Fruit fly (Drosophila melanogaster) whole organism, embryonic: ENCODE measurements around the gene Tusp.
A peak's percentile ranks its signal among the peaks of the same experiment; 100 is the strongest.

ENCODE experiments used
- Awh ChIP-seq: fragments of 200-800 bp; sonication (Bioruptor generic); IDR thresholded peaks from 2 replicates; pipeline ENCODE4, ENCODE4 v1.3.6; 2022; ENCODE audit warnings: missing biosample characterization, missing genetic modification characterization
- B-H2 ChIP-seq: fragments of 200-800 bp; sonication (Bioruptor generic); optimal IDR thresholded peaks from 2 replicates; lab custom pipeline; 2018; ENCODE audit warnings: missing biosample characterization, mild to moderate bottlenecking, missing genetic modification characterization
- CG10209 ChIP-seq: fragments of 200-800 bp; sonication (Bioruptor generic); optimal IDR thresholded peaks from 3 replicates; lab custom pipeline; 2017; ENCODE audit warnings: missing biosample characterization, mild to moderate bottlenecking, missing genetic modification characterization, missing genetic modification reagents
- CG10274 ChIP-seq: fragments of 200-800 bp; sonication (Bioruptor generic); optimal IDR thresholded peaks from 3 replicates; lab custom pipeline; 2017; ENCODE audit warnings: missing biosample characterization, mild to moderate bottlenecking, missing genetic modification characterization
- CG10543 ChIP-seq: fragments of 200-800 bp; sonication (Bioruptor generic); optimal IDR thresholded peaks from 3 replicates; lab custom pipeline; 2017; ENCODE audit warnings: missing biosample characterization, mild to moderate bottlenecking, missing genetic modification characterization, moderate library complexity
- CG11093 ChIP-seq: fragments of 200-800 bp; sonication (Bioruptor generic); IDR thresholded peaks from 3 replicates; pipeline ENCODE4 v1.3.6; 2022; ENCODE audit warnings: missing biosample characterization, missing genetic modification characterization
- CG12104 ChIP-seq: fragments of 200-800 bp; sonication (Bioruptor generic); optimal IDR thresholded peaks from 3 replicates; lab custom pipeline; 2016; ENCODE audit warnings: missing biosample characterization, missing genetic modification characterization
- CG12391 ChIP-seq: fragments of 200-800 bp; sonication (Bioruptor generic); optimal IDR thresholded peaks from 3 replicates; lab custom pipeline; 2018; ENCODE audit warnings: missing biosample characterization, mild to moderate bottlenecking, missing genetic modification characterization, moderate library complexity
- CG12769 ChIP-seq: fragments of 200-800 bp; sonication (Bioruptor generic); optimal IDR thresholded peaks from 2 replicates; lab custom pipeline; 2019; ENCODE audit warnings: missing biosample characterization, mild to moderate bottlenecking, missing genetic modification characterization, moderate library complexity
- CG13424 ChIP-seq: fragments of 200-800 bp; sonication (Bioruptor generic); optimal IDR thresholded peaks from 2 replicates; lab custom pipeline; 2019; ENCODE audit warnings: missing biosample characterization, mild to moderate bottlenecking, missing genetic modification characterization, moderate library complexity
- CG15073 ChIP-seq: fragments of 200-800 bp; sonication (Bioruptor generic); optimal IDR thresholded peaks from 2 replicates; lab custom pipeline; 2016; ENCODE audit warnings: missing biosample characterization, missing genetic modification characterization
- CG15479 ChIP-seq: fragments of 200-800 bp; sonication (Bioruptor generic); optimal IDR thresholded peaks from 3 replicates; lab custom pipeline; 2019; ENCODE audit warnings: missing biosample characterization, mild to moderate bottlenecking, missing genetic modification characterization, moderate library complexity
- CG16815 ChIP-seq: fragments of 200-800 bp; sonication (Bioruptor generic); optimal IDR thresholded peaks from 3 replicates; lab custom pipeline; 2017; ENCODE audit warnings: missing biosample characterization, mild to moderate bottlenecking, missing genetic modification characterization
- CG17568 ChIP-seq: fragments of 200-800 bp; sonication (Bioruptor generic); optimal IDR thresholded peaks from 2 replicates; lab custom pipeline; 2018; ENCODE audit warnings: missing biosample characterization, mild to moderate bottlenecking, missing genetic modification characterization, moderate library complexity
- CG17612 ChIP-seq: fragments of 200-800 bp; sonication (Bioruptor generic); IDR thresholded peaks from 2 replicates; pipeline ENCODE4 v1.3.6; 2022; ENCODE audit warnings: missing biosample characterization, missing genetic modification characterization
- CG17802 ChIP-seq: fragments of 200-800 bp; sonication (Bioruptor generic); optimal IDR thresholded peaks from 2 replicates; lab custom pipeline; 2018; ENCODE audit warnings: missing biosample characterization, mild to moderate bottlenecking, missing genetic modification characterization, moderate library complexity
- CG18599 ChIP-seq: fragments of 200-800 bp; sonication (Bioruptor generic); optimal IDR thresholded peaks from 3 replicates; lab custom pipeline; 2017; ENCODE audit warnings: missing biosample characterization, missing genetic modification characterization, mild to moderate bottlenecking, moderate library complexity, missing genetic modification reagents
- CG2712 ChIP-seq: fragments of 200-800 bp; optimal IDR thresholded peaks from 3 replicates; lab custom pipeline; 2019; ENCODE audit warnings: missing biosample characterization, mild to moderate bottlenecking, missing genetic modification characterization, moderate library complexity
- CG3281 ChIP-seq: fragments of 200-800 bp; sonication (Bioruptor generic); optimal IDR thresholded peaks from 3 replicates; lab custom pipeline; 2017; ENCODE audit warnings: missing biosample characterization, mild to moderate bottlenecking, missing genetic modification characterization
- CG4404 ChIP-seq: fragments of 200-800 bp; sonication (Bioruptor generic); IDR thresholded peaks from 2 replicates; pipeline ENCODE4 v1.3.6; 2022; ENCODE audit warnings: missing biosample characterization, missing genetic modification characterization
- CG6175 ChIP-seq: fragments of 200-800 bp; sonication (Bioruptor generic); IDR thresholded peaks from 3 replicates; pipeline ENCODE4 v1.3.6; 2022; ENCODE audit warnings: missing biosample characterization, missing genetic modification characterization
- CG6689 ChIP-seq: fragments of 200-800 bp; sonication (Bioruptor generic); IDR thresholded peaks from 2 replicates; pipeline ENCODE4 v1.3.6; 2022; ENCODE audit warnings: missing biosample characterization, missing genetic modification characterization
- CG7928 ChIP-seq: fragments of 200-800 bp; sonication (Bioruptor generic); optimal IDR thresholded peaks from 2 replicates; lab custom pipeline; 2017; ENCODE audit warnings: missing biosample characterization, mild to moderate bottlenecking, missing genetic modification characterization
- CG8281 ChIP-seq: fragments of 200-800 bp; sonication (Bioruptor generic); optimal IDR thresholded peaks from 2 replicates; lab custom pipeline; 2018; ENCODE audit warnings: missing biosample characterization, mild to moderate bottlenecking, missing genetic modification characterization, moderate library complexity
- CG9437 ChIP-seq: fragments of 200-800 bp; sonication (Bioruptor generic); optimal IDR thresholded peaks from 2 replicates; lab custom pipeline; 2018; ENCODE audit warnings: missing biosample characterization, mild to moderate bottlenecking, missing genetic modification characterization
- CG9609 ChIP-seq: fragments of 200-800 bp; sonication (Bioruptor generic); optimal IDR thresholded peaks from 3 replicates; lab custom pipeline; 2016; ENCODE audit warnings: missing biosample characterization, missing genetic modification characterization
- CoRest ChIP-seq: fragments of 200-800 bp; sonication (Bioruptor generic); optimal IDR thresholded peaks from 3 replicates; lab custom pipeline; 2018; ENCODE audit warnings: missing biosample characterization, mild to moderate bottlenecking, missing genetic modification characterization, moderate library complexity
- Dek ChIP-seq: fragments of 200-800 bp; sonication (Bioruptor generic); optimal IDR thresholded peaks from 3 replicates; lab custom pipeline; 2019; ENCODE audit warnings: missing biosample characterization, mild to moderate bottlenecking, missing genetic modification characterization, moderate library complexity
- Fer3 ChIP-seq: fragments of 200-800 bp; sonication (Bioruptor generic); optimal IDR thresholded peaks from 2 replicates; lab custom pipeline; 2018; ENCODE audit warnings: missing biosample characterization, mild to moderate bottlenecking, missing genetic modification characterization, moderate library complexity
- H2.0 ChIP-seq: fragments of 200-800 bp; sonication (Bioruptor generic); IDR thresholded peaks from 2 replicates; pipeline ENCODE4 v1.3.6; 2022; ENCODE audit warnings: missing biosample characterization, missing genetic modification characterization
- HHEX ChIP-seq: fragments of 200-800 bp; sonication (Bioruptor generic); optimal IDR thresholded peaks from 3 replicates; lab custom pipeline; 2017; ENCODE audit warnings: missing biosample characterization, mild to moderate bottlenecking, missing genetic modification characterization, missing genetic modification reagents
- HLHmδ ChIP-seq: fragments of 200-800 bp; sonication (Bioruptor generic); optimal IDR thresholded peaks from 2 replicates; lab custom pipeline; 2018; ENCODE audit warnings: missing biosample characterization, mild to moderate bottlenecking, missing genetic modification characterization, moderate library complexity
- MESR4 ChIP-seq: fragments of 200-800 bp; sonication (Bioruptor generic); optimal IDR thresholded peaks from 2 replicates; lab custom pipeline; 2018; ENCODE audit warnings: missing biosample characterization, mild to moderate bottlenecking, missing genetic modification characterization, moderate library complexity
- MTF-1 ChIP-seq: fragments of 200-800 bp; sonication (Bioruptor generic); optimal IDR thresholded peaks from 2 replicates; lab custom pipeline; 2018; ENCODE audit warnings: missing biosample characterization, mild to moderate bottlenecking, missing genetic modification characterization, borderline replicate concordance
- NC2α ChIP-seq: fragments of 200-800 bp; sonication (Bioruptor generic); optimal IDR thresholded peaks from 2 replicates; lab custom pipeline; 2016; ENCODE audit warnings: missing biosample characterization, missing genetic modification characterization
- Taf1 ChIP-seq: fragments of 200-800 bp; sonication (Bioruptor generic); IDR thresholded peaks from 2 replicates; pipeline ENCODE4 v1.3.6; 2022; ENCODE audit warnings: missing biosample characterization, missing genetic modification characterization
- ara ChIP-seq: fragments of 200-800 bp; sonication (Bioruptor generic); IDR thresholded peaks from 2 replicates; pipeline ENCODE4 v1.3.6; 2022; ENCODE audit warnings: missing biosample characterization, missing genetic modification characterization
- dm ChIP-seq: fragments of 200-800 bp; sonication (Bioruptor generic); optimal IDR thresholded peaks from 3 replicates; lab custom pipeline; 2016; ENCODE audit warnings: missing biosample characterization, missing genetic modification characterization
- grau ChIP-seq: fragments of 200-800 bp; optimal IDR thresholded peaks from 3 replicates; lab custom pipeline; 2019; ENCODE audit warnings: missing biosample characterization, mild to moderate bottlenecking, missing genetic modification characterization, moderate library complexity
- gsb-n ChIP-seq: fragments of 200-800 bp; sonication (Bioruptor generic); optimal IDR thresholded peaks from 3 replicates; lab custom pipeline; 2018; ENCODE audit warnings: missing biosample characterization, mild to moderate bottlenecking, missing genetic modification characterization
- insv ChIP-seq, 2 experiments: fragments of 200-800 bp; sonication (Bioruptor generic); optimal IDR thresholded peaks; 3 replicates each; lab custom pipeline; 2016 to 2018; ENCODE audit warnings: missing biosample characterization in 2 of 2, missing genetic modification characterization in 2 of 2
- kay ChIP-seq: fragments of 200-800 bp; sonication (Bioruptor generic); optimal IDR thresholded peaks from 2 replicates; lab custom pipeline; 2016; ENCODE audit warnings: missing biosample characterization, missing genetic modification characterization
- maf-S ChIP-seq: fragments of 200-800 bp; sonication (Bioruptor generic); optimal IDR thresholded peaks from 2 replicates; lab custom pipeline; 2016; ENCODE audit warnings: missing biosample characterization, missing genetic modification characterization
- onecut ChIP-seq: fragments of 200-800 bp; sonication (Bioruptor generic); IDR thresholded peaks from 2 replicates; pipeline ENCODE4 v1.3.6; 2022; ENCODE audit warnings: missing biosample characterization, missing genetic modification characterization
- p53 ChIP-seq: fragments of 200-800 bp; sonication (Bioruptor generic); optimal IDR thresholded peaks from 2 replicates; lab custom pipeline; 2016; ENCODE audit warnings: missing biosample characterization, missing genetic modification characterization
- pho ChIP-seq: fragments of 200-800 bp; sonication (Bioruptor generic); optimal IDR thresholded peaks from 2 replicates; lab custom pipeline; 2016; ENCODE audit warnings: missing biosample characterization, missing genetic modification characterization
- sens ChIP-seq: fragments of 200-800 bp; sonication (Bioruptor generic); peaks from one replicate; lab custom pipeline; 2016; ENCODE audit warnings: missing biosample characterization, missing genetic modification characterization
- sob ChIP-seq: fragments of 200-800 bp; sonication (Bioruptor generic); IDR thresholded peaks from 2 replicates; pipeline ENCODE4 v1.3.6; 2022; ENCODE audit warnings: missing biosample characterization, missing genetic modification characterization
- ssp ChIP-seq: fragments of 200-800 bp; sonication (Bioruptor generic); IDR thresholded peaks from 2 replicates; pipeline ENCODE4 v1.3.6; 2022; ENCODE audit warnings: missing biosample characterization, missing genetic modification characterization
- trem ChIP-seq: fragments of 200-800 bp; optimal IDR thresholded peaks from 3 replicates; lab custom pipeline; 2019; ENCODE audit warnings: missing biosample characterization, mild to moderate bottlenecking, missing genetic modification characterization, moderate library complexity

The Tusp gene

DNA sequence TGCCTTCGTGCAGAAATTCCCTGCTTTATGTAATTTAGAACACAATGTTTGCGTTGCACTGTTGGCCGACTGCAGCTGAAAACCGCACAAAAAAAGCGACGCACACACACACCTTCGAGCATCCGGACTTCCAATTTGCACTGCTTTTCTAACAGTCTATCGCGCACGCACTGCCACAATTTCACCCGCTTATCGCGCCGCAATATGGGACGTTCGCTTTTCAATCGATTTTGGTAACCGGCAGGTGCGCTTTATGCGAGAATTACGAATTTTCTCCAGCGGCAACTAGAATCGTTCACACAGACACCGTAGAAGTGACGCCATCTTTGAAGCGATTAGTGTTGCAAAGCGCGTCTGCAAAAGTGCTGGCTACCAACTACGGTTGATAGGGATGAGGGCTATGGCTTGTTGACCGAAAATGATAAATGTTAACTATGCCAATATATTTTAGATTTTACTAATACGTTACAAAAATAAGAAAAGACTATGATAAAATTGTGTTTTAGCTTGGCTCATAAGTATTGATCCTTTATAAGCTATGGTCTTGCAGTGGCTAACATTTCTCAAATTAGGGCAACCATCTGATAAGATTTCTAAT lies 25.7 kb upstream of the Tusp start, which contains the start of gene wdb (continued):
- no peak for TF ChIP-seq sob (GFP tag; lab: Robert Waterston, UW)
- TF ChIP-seq CG10274 (GFP tag; lab: Kevin White, UChicago), result no peak
- TF ChIP-seq HLHmδ (GFP tag; lab: Kevin White, UChicago), result peak; percentile 20
- no peak for TF ChIP-seq CG8281 (tag; lab: Kevin White, UChicago)
- TF ChIP-seq p53 (GFP tag; lab: Kevin White, UChicago), result peak; percentile 30
- no peak for TF ChIP-seq CG17568 (GFP tag; lab: Kevin White, UChicago)
- peak in 1 of 2 experiments; percentile 48 for TF ChIP-seq insv (GFP tag; optimal IDR thresholded peaks at IDR 0.05; lab: Kevin White, UChicago)
- no peak for TF ChIP-seq CG6175 (GFP tag; lab: Robert Waterston, UW)
- peak; percentile 41 for TF ChIP-seq Dek (tag; lab: Kevin White, UChicago)
- no peak for TF ChIP-seq H2.0 (GFP tag; lab: Robert Waterston, UW)
- no peak for TF ChIP-seq CG4404 (GFP tag; lab: Robert Waterston, UW)
- TF ChIP-seq CG18599, result peak; percentile 10
- no peak for TF ChIP-seq CG3281 (GFP tag; lab: Kevin White, UChicago)
- TF ChIP-seq CG16815 (GFP tag; lab: Kevin White, UChicago), result peak; percentile 16
- TF ChIP-seq maf-S (GFP tag; lab: Kevin White, UChicago), result peak; percentile 44
- TF ChIP-seq sens (GFP tag; lab: Kevin White, UChicago), result peak; percentile 81
- peak; percentile 52; the same call in 2 of the 3 replicates for TF ChIP-seq CG11093 (GFP tag; lab: Robert Waterston, UW)
- TF ChIP-seq CG6689, result no peak
- no peak for TF ChIP-seq MTF-1 (GFP tag; lab: Kevin White, UChicago)
- TF ChIP-seq CG12769 (tag; lab: Kevin White, UChicago), result no peak
- TF ChIP-seq CG17802 (tag; lab: Kevin White, UChicago), result peak; percentile 76
- no peak for TF ChIP-seq onecut
- TF ChIP-seq MESR4 (GFP tag; lab: Kevin White, UChicago), result peak; percentile 93
- TF ChIP-seq CG13424 (tag; lab: Kevin White, UChicago), result peak; percentile 31
- no peak for TF ChIP-seq Awh (GFP tag; lab: Robert Waterston, UW)
- TF ChIP-seq CG7928 (GFP tag; lab: Kevin White, UChicago), result no peak
- TF ChIP-seq CG17612 (GFP tag; lab: Robert Waterston, UW), result no peak
- no peak for TF ChIP-seq Taf1 (GFP tag; lab: Robert Waterston, UW)
- peak; percentile 1 for TF ChIP-seq dm (GFP tag; lab: Kevin White, UChicago)
- no peak for TF ChIP-seq ssp
- TF ChIP-seq CG9609 (GFP tag; lab: Kevin White, UChicago), result peak; percentile 24
- peak; percentile 47 for TF ChIP-seq CG12391 (tag; lab: Kevin White, UChicago)
- peak; percentile 65 for TF ChIP-seq Fer3 (tag; lab: Kevin White, UChicago)
- TF ChIP-seq CG10543 (GFP tag; lab: Kevin White, UChicago), result peak; percentile 28
- TF ChIP-seq pho (GFP tag; lab: Kevin White, UChicago), result peak; percentile 63
- TF ChIP-seq CG12104 (GFP tag; lab: Kevin White, UChicago), result no peak
- no peak for TF ChIP-seq ara (GFP tag; lab: Robert Waterston, UW)
- peak; percentile 34 for TF ChIP-seq CG10209 (GFP tag; lab: Kevin White, UChicago)
- no peak for TF ChIP-seq CG15073 (GFP tag; lab: Kevin White, UChicago)
- peak; percentile 60 for TF ChIP-seq CoRest (tag; lab: Kevin White, UChicago)
- peak; percentile 43 for TF ChIP-seq CG9437 (GFP tag; lab: Kevin White, UChicago)
- peak; percentile 42 for TF ChIP-seq HHEX (GFP tag; lab: Kevin White, UChicago)
- no peak for TF ChIP-seq trem (tag; lab: Kevin White, UChicago)
- no peak for TF ChIP-seq B-H2 (GFP tag; lab: Kevin White, UChicago)
- no peak for TF ChIP-seq gsb-n (tag; lab: Kevin White, UChicago)
- no peak for TF ChIP-seq CG2712 (tag; lab: Kevin White, UChicago)
- no peak for TF ChIP-seq kay (GFP tag; lab: Kevin White, UChicago)
- no peak for TF ChIP-seq NC2α
- peak; percentile 44 for TF ChIP-seq grau (tag; lab: Kevin White, UChicago)
- TF ChIP-seq CG15479 (GFP tag; lab: Kevin White, UChicago), result no peak
